Worm (Caenorhabditis elegans) whole organism, L3 larva: ENCODE measurements around the gene sago-1.

Experiments used
- R02D3.7 ChIP-seq: fragments of 150-350 bp; optimal IDR thresholded peaks from 2 replicates; lab custom pipeline; 2014; ENCODE audit warnings: missing biosample characterization, missing genetic modification characterization
- ZK546.5 ChIP-seq: sonication (generic microtip); optimal IDR thresholded peaks from 2 replicates; lab custom pipeline; 2017; ENCODE audit warnings: missing biosample characterization, missing genetic modification characterization
- aly-2 ChIP-seq: fragments of 150-350 bp; optimal IDR thresholded peaks from 2 replicates; lab custom pipeline; 2014; ENCODE audit warnings: missing biosample characterization, missing genetic modification characterization
- ceh-28 ChIP-seq: fragments of 150-350 bp; optimal IDR thresholded peaks from 2 replicates; lab custom pipeline; 2014; ENCODE audit warnings: missing biosample characterization, missing genetic modification reagents, missing genetic modification characterization
- ceh-82 ChIP-seq: fragments of 150-350 bp; optimal IDR thresholded peaks from 2 replicates; lab custom pipeline; 2014; ENCODE audit warnings: missing biosample characterization, missing genetic modification characterization
- ceh-9 ChIP-seq: sonication (generic microtip); optimal IDR thresholded peaks from 2 replicates; lab custom pipeline; 2018; ENCODE audit warnings: missing biosample characterization, missing genetic modification characterization
- daf-12 ChIP-seq: fragments of 150-350 bp; optimal IDR thresholded peaks from 2 replicates; lab custom pipeline; 2014; ENCODE audit warnings: missing biosample characterization, missing genetic modification reagents, missing genetic modification characterization
- egl-27 ChIP-seq: sonication (generic microtip); optimal IDR thresholded peaks from 4 replicates; lab custom pipeline; 2017; ENCODE audit warnings: missing biosample characterization, missing genetic modification reagents, missing genetic modification characterization
- egl-5 ChIP-seq: fragments of 150-350 bp; optimal IDR thresholded peaks from 2 replicates; lab custom pipeline; 2017; ENCODE audit warnings: missing biosample characterization, missing genetic modification reagents, missing genetic modification characterization, inconsistent platforms
- elt-1 ChIP-seq: fragments of 150-350 bp; optimal IDR thresholded peaks from 2 replicates; lab custom pipeline; 2014; ENCODE audit warnings: missing biosample characterization, missing genetic modification characterization
- elt-2 ChIP-seq: sonication (generic microtip); optimal IDR thresholded peaks from 2 replicates; lab custom pipeline; 2016; ENCODE audit warnings: missing genetic modification reagents, mild to moderate bottlenecking, missing genetic modification characterization, missing compliant biosample characterization
- elt-3 ChIP-seq, 3 experiments: fragments of 150-350 bp in 1 of 3; sonication (generic microtip) in 2 of 3; optimal IDR thresholded peaks; 2 replicates in 2 of 3; 4 replicates in 1 of 3; lab custom pipeline; 2014 to 2017; ENCODE audit warnings: missing biosample characterization in 3 of 3, missing genetic modification characterization in 3 of 3
- fkh-2 ChIP-seq: fragments of 150-350 bp; optimal IDR thresholded peaks from 2 replicates; lab custom pipeline; 2014; ENCODE audit warnings: missing biosample characterization, missing genetic modification reagents, missing genetic modification characterization
- fos-1 ChIP-seq: fragments of 150-350 bp; optimal IDR thresholded peaks from 2 replicates; lab custom pipeline; 2014; ENCODE audit warnings: missing biosample characterization, missing genetic modification characterization
- jun-1 ChIP-seq: fragments of 150-350 bp; optimal IDR thresholded peaks from 2 replicates; lab custom pipeline; 2014; ENCODE audit warnings: missing biosample characterization, missing genetic modification reagents, missing genetic modification characterization
- lin-39 ChIP-seq: fragments of 150-350 bp; optimal IDR thresholded peaks from 2 replicates; lab custom pipeline; 2018; ENCODE audit warnings: missing biosample characterization, missing genetic modification reagents, missing genetic modification characterization
- lsy-12 ChIP-seq: sonication (generic microtip); optimal IDR thresholded peaks from 2 replicates; lab custom pipeline; 2016; ENCODE audit warnings: mild to moderate bottlenecking, missing genetic modification characterization, missing compliant biosample characterization
- mdl-1 ChIP-seq: fragments of 150-350 bp; optimal IDR thresholded peaks from 2 replicates; lab custom pipeline; 2014; ENCODE audit warnings: missing biosample characterization, missing genetic modification characterization
- nfya-1 ChIP-seq: sonication (generic microtip); optimal IDR thresholded peaks from 2 replicates; lab custom pipeline; 2017; ENCODE audit warnings: missing genetic modification characterization, mild to moderate bottlenecking, missing compliant biosample characterization, antibody characterized with exemption, moderate library complexity; ENCODE audit not compliant: insufficient read depth
- nhr-12 ChIP-seq: fragments of 150-350 bp; optimal IDR thresholded peaks from 2 replicates; lab custom pipeline; 2014; ENCODE audit warnings: missing biosample characterization, missing genetic modification characterization
- nhr-23 ChIP-seq: fragments of 150-350 bp; optimal IDR thresholded peaks from 2 replicates; lab custom pipeline; 2014; ENCODE audit warnings: missing biosample characterization, missing genetic modification reagents, missing genetic modification characterization
- nhr-237 ChIP-seq: fragments of 150-350 bp; optimal IDR thresholded peaks from 2 replicates; lab custom pipeline; 2014; ENCODE audit warnings: missing biosample characterization, missing genetic modification characterization
- nhr-25 ChIP-seq: sonication (generic microtip); optimal IDR thresholded peaks from 2 replicates; lab custom pipeline; 2017; ENCODE audit warnings: missing biosample characterization, missing genetic modification characterization
- nhr-43 ChIP-seq: sonication (generic microtip); optimal IDR thresholded peaks from 2 replicates; lab custom pipeline; 2016; ENCODE audit warnings: mild to moderate bottlenecking, missing genetic modification characterization, missing compliant biosample characterization; ENCODE audit not compliant: poor library complexity, severe bottlenecking
- nhr-76 ChIP-seq: fragments of 150-350 bp; sonication (generic microtip); optimal IDR thresholded peaks from 5 replicates; lab custom pipeline; 2014; ENCODE audit warnings: missing biosample characterization, missing genetic modification characterization
- pha-4 ChIP-seq: fragments of 150-350 bp; optimal IDR thresholded peaks from 2 replicates; lab custom pipeline; 2014; ENCODE audit warnings: missing biosample characterization, missing genetic modification reagents, missing genetic modification characterization
- pqm-1 ChIP-seq: fragments of 150-350 bp; optimal IDR thresholded peaks from 2 replicates; lab custom pipeline; 2017; ENCODE audit warnings: missing biosample characterization, missing genetic modification characterization, inconsistent platforms
- sea-2 ChIP-seq: fragments of 150-350 bp; sonication (generic microtip); optimal IDR thresholded peaks from 4 replicates; lab custom pipeline; 2014; ENCODE audit warnings: missing biosample characterization, missing genetic modification reagents, missing genetic modification characterization
- skn-1 ChIP-seq: fragments of 150-350 bp; optimal IDR thresholded peaks from 2 replicates; lab custom pipeline; 2014; ENCODE audit warnings: missing biosample characterization, missing genetic modification characterization
- snpc-4 ChIP-seq: fragments of 150-350 bp; optimal IDR thresholded peaks from 2 replicates; lab custom pipeline; 2014; ENCODE audit warnings: missing biosample characterization, missing genetic modification characterization
- tbx-2 ChIP-seq: sonication (generic microtip); optimal IDR thresholded peaks from 2 replicates; lab custom pipeline; 2016; ENCODE audit warnings: mild to moderate bottlenecking, missing genetic modification characterization, missing compliant biosample characterization
- unc-62 ChIP-seq: fragments of 150-350 bp; sonication (generic microtip); optimal IDR thresholded peaks from 4 replicates; lab custom pipeline; 2014; ENCODE audit warnings: missing biosample characterization, missing genetic modification reagents, missing genetic modification characterization
- zag-1 ChIP-seq: fragments of 150-350 bp; optimal IDR thresholded peaks from 2 replicates; lab custom pipeline; 2014; ENCODE audit warnings: missing biosample characterization, missing genetic modification characterization
- ztf-11 ChIP-seq: fragments of 150-350 bp; optimal IDR thresholded peaks from 2 replicates; lab custom pipeline; 2014; ENCODE audit warnings: missing biosample characterization, missing genetic modification characterization

The sago-1 gene

DNA sequence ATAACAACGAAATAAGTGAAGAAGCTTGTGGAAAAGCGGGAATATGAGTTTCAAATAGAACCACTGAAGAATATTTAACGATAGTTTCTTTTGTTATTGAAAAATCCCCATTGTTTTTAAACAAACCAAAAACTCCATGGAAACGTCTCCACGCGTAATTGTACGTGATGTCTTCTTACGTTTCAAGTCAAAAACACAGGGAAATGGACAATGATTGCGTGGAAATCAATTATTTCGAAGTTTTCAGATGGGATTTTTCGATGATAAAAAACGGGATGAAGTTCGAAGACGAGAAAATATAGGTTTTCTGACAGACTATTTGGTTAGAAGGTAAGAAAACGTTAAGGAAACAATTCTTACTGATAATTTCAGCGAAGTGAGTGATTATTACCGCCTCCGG lies 22.4 kb upstream of the sago-1 start, which contains the start of the genes K12B6.4 and spe-49:
Gene K12B6.4 (minus strand): TSS at position 101 of the 400 bp plus-strand sequence.
Gene spe-49 (plus strand): TSS at position 185 of the 400 bp plus-strand sequence.
- TF ChIP-seq ceh-28, result no peak
- no peak for TF ChIP-seq nhr-12 (tag; lab: Kevin White, UChicago)
- TF ChIP-seq elt-2 (tag; lab: Kevin White, UChicago), result no peak
- TF ChIP-seq sea-2, result no peak
- no peak for TF ChIP-seq lin-39 (tag; lab: Kevin White, UChicago)
- no peak for TF ChIP-seq nhr-25 (tag; lab: Kevin White, UChicago)
- no peak for TF ChIP-seq egl-5
- TF ChIP-seq nfya-1, result no peak
- no peak for TF ChIP-seq ztf-11
- no peak for TF ChIP-seq zag-1 (tag; lab: Kevin White, UChicago)
- TF ChIP-seq lsy-12, result no peak
- no peak for TF ChIP-seq snpc-4 (tag; lab: Kevin White, UChicago)
- TF ChIP-seq nhr-237, result no peak
- no peak for TF ChIP-seq ZK546.5 (tag; lab: Kevin White, UChicago)
- no peak for TF ChIP-seq elt-3 (tag; optimal IDR thresholded peaks at IDR 0.05; lab: Kevin White, UChicago)
- no peak for TF ChIP-seq aly-2 (tag; lab: Kevin White, UChicago)

DNA sequence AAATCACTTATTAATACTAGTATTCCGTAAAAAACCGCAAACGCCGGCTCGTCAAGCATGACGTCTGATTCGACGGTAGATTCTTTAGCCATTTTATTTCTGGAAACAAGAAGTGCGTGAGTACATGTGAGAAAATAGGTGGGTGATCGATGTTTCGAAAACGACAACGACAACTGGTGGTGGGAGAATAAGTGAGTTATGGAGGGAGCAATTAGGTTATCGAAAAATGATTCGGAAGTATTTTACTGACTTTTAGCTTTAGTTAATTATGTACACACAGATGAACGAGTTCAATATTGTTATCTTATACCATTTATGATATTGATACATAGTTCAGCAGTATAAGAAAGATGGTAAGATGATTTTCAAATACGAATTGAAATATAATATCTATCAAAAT lies 17.2 kb upstream of the sago-1 start, which contains the start of gene srn-1:
Gene srn-1 (minus strand): TSS at position 101 of the 400 bp plus-strand sequence.
- TF ChIP-seq skn-1, result no peak
- no peak for TF ChIP-seq nhr-25 (tag; lab: Kevin White, UChicago)
- TF ChIP-seq fos-1, result no peak
- TF ChIP-seq elt-3 (tag; optimal IDR thresholded peaks at IDR 0.05; lab: Kevin White, UChicago), result no peak
- TF ChIP-seq unc-62 (GFP tag; lab: Kevin White, UChicago), result no peak
- no peak for TF ChIP-seq R02D3.7 (tag; lab: Kevin White, UChicago)

DNA sequence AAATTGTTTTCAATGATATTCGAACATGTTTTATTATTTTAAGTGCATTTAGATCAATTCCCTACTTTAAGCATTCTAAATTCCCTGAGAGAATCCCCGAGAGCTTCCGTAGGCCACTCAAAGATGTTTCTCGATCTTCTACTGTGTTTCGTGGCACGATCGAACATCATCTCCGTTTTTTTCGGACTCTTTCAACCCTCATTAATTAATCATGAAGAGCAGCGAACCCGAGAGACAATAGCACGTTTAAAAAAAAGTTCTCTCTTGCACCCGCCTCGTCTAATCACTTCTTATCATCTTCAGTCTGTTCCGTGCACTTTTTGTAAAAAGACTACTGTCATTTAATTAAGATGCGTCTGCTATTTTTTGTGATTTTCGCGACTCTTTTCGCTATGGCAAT lies 15.0 kb upstream of the sago-1 start, which contains the start of gene K12B6.11:
Gene K12B6.11 (plus strand): TSS at position 301 of the 400 bp plus-strand sequence.
- no peak for TF ChIP-seq egl-5
- TF ChIP-seq nhr-25 (tag; lab: Kevin White, UChicago), result no peak
- TF ChIP-seq lsy-12, result no peak
- TF ChIP-seq egl-27 (tag; lab: Kevin White, UChicago), result no peak
- TF ChIP-seq pqm-1, result no peak
- no peak for TF ChIP-seq tbx-2 (tag; lab: Kevin White, UChicago)
- TF ChIP-seq nhr-76 (tag; lab: Kevin White, UChicago), result no peak
- no peak for TF ChIP-seq lin-39 (tag; lab: Kevin White, UChicago)
- TF ChIP-seq elt-2 (tag; lab: Kevin White, UChicago), result no peak

ce11 chrV:6291301-6291700 lies 12.3 kb upstream of the sago-1 start:
- TF ChIP-seq pha-4 (tag; lab: Kevin White, UChicago) (peak; percentile 13), daf-12 (tag; lab: Kevin White, UChicago) (no peak), elt-2 (tag; lab: Kevin White, UChicago) (peak; percentile 78), snpc-4 (tag; lab: Kevin White, UChicago) (no peak), sea-2 (no peak), tbx-2 (tag; lab: Kevin White, UChicago) (no peak), nhr-237 (no peak)

DNA sequence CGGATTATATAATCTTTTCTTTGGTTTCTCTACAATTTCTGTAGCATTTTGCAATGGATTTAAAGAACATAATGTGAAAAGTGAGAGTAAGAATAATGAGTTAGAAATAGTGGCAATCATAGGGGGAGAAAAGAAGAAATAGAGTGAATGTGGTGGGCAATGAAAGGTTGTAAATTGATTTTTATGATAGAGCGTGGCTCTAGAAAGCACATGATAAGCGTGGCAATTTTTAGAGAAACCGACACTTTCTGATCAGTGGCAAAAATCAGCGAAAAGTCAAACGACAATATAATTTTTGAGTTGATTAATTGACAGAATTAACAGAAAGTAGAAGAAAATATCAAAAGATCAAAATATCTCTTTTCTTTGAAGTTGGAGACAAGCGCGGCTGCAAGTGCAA lies 11.2 kb upstream of the sago-1 start, which contains the start of gene K12B6.9:
Gene K12B6.9 (minus strand): TSS at position 266 of the 400 bp plus-strand sequence.
- TF ChIP-seq pqm-1 (peak; percentile 25), elt-3 (tag; optimal IDR thresholded peaks at IDR 0.05; lab: Kevin White, UChicago) (no peak), elt-2 (tag; lab: Kevin White, UChicago) (peak; percentile 75)

DNA sequence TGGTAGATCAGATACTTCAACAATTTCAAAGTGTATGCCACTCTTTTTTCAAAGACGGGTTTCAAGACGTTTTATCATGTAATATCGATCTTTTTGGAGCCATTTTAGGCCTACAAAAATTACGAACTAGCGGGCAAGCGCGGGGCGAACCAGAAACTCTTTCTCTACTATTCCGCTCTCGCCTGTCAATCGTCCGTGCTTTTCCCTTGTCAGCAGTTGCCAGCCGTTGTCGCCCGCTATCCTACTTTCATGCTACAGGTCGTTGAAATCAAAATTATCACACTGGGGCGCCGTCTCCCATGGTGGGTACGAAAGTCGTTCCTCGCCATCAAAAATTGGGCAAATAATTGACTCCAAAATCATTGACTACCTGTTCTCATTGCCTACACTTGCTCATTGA lies 2.5 kb upstream of the sago-1 start:
- TF ChIP-seq lsy-12 (no peak), fos-1 (no peak), nhr-43 (tag; lab: Kevin White, UChicago) (no peak), nhr-23 (no peak), nhr-76 (tag; lab: Kevin White, UChicago) (no peak), ceh-82 (tag; lab: Kevin White, UChicago) (no peak), jun-1 (tag; lab: Kevin White, UChicago) (no peak), pqm-1 (no peak), ceh-9 (tag; lab: Kevin White, UChicago) (no peak), zag-1 (tag; lab: Kevin White, UChicago) (no peak), lin-39 (tag; lab: Kevin White, UChicago) (no peak), sea-2 (no peak), R02D3.7 (tag; lab: Kevin White, UChicago) (no peak), fkh-2 (tag; lab: Kevin White, UChicago) (no peak), mdl-1 (no peak), elt-1 (tag; lab: Kevin White, UChicago) (no peak)
